Worm (Caenorhabditis elegans): ENCODE data around the gene W03B1.9.

- TF ChIP-seq blmp-1 (tag; optimal IDR thresholded peaks at IDR 0.05; ENCODE audit: insufficient read depth) (no peak), nhr-11 (tag; optimal IDR thresholded peaks at IDR 0.05) (no peak), fos-1 (tag; optimal IDR thresholded peaks at IDR 0.05) (no peak), ztf-4 (tag; optimal IDR thresholded peaks at IDR 0.05) (no peak), ztf-11 (tag; optimal IDR thresholded peaks at IDR 0.05) (no peak), ama-1 (optimal IDR thresholded peaks at IDR 0.05) (no peak), ZK546.5 (tag; optimal IDR thresholded peaks at IDR 0.05) (no peak), alr-1 (tag; optimal IDR thresholded peaks at IDR 0.05) (no peak), nhr-23 (tag; optimal IDR thresholded peaks at IDR 0.05) (no peak), unc-62 (GFP tag; optimal IDR thresholded peaks at IDR 0.05) (no peak), unc-55 (GFP tag; optimal IDR thresholded peaks at IDR 0.05) (no peak), elt-1 (tag; optimal IDR thresholded peaks at IDR 0.05) (no peak), elt-3 (tag; optimal IDR thresholded peaks at IDR 0.05) (no peak)
Measured at ce11 chrIV:4316813-4317408, 39.9 kb downstream of the W03B1.9 start, which contains the start of gene Y24D9B.1.

All from whole organism, L2 larva.